Fruit fly (Drosophila melanogaster) whole organism, embryonic: Measurements from ENCODE around the gene Hand.
A peak's percentile ranks its signal among the peaks of the same experiment; 100 is the strongest.

Experiments
- ATbp ChIP-seq: fragments of 200-800 bp; sonication (Bioruptor generic); optimal IDR thresholded peaks from 2 replicates; lab custom pipeline; 2017; ENCODE audit warnings: missing biosample characterization, mild to moderate bottlenecking, missing genetic modification characterization, missing genetic modification reagents
- BEAF-32 ChIP-seq: fragments of 200-800 bp; sonication (Bioruptor generic); optimal IDR thresholded peaks from 3 replicates; lab custom pipeline; 2017; ENCODE audit warnings: missing biosample characterization, missing genetic modification characterization, mild to moderate bottlenecking, moderate library complexity, missing genetic modification reagents
- Blimp-1 ChIP-seq: fragments of 200-800 bp; sonication (Bioruptor generic); optimal IDR thresholded peaks from 3 replicates; lab custom pipeline; 2018; ENCODE audit warnings: missing biosample characterization, missing genetic modification characterization, mild to moderate bottlenecking, moderate library complexity, missing genetic modification reagents
- CG12659 ChIP-seq: fragments of 200-800 bp; sonication (Bioruptor generic); optimal IDR thresholded peaks from 3 replicates; lab custom pipeline; 2017; ENCODE audit warnings: mild to moderate bottlenecking, missing biosample characterization, missing genetic modification reagents, missing genetic modification characterization
- CG13287 ChIP-seq: fragments of 200-800 bp; sonication (Bioruptor generic); IDR thresholded peaks from 2 replicates; pipeline ENCODE4 v1.3.6; 2022; ENCODE audit warnings: missing biosample characterization, missing genetic modification characterization; ENCODE audit not compliant: partially characterized antibody
- CG14441 ChIP-seq: fragments of 200-800 bp; sonication (Bioruptor generic); IDR thresholded peaks from 2 replicates; pipeline ENCODE4 v1.3.6; 2022; ENCODE audit warnings: missing biosample characterization, missing genetic modification characterization
- CG14710 ChIP-seq: fragments of 200-800 bp; sonication (Bioruptor generic); optimal IDR thresholded peaks from 3 replicates; lab custom pipeline; 2019; ENCODE audit warnings: missing biosample characterization, mild to moderate bottlenecking, missing genetic modification characterization, moderate library complexity
- CG14860 ChIP-seq: fragments of 200-800 bp; sonication (Bioruptor generic); IDR thresholded peaks from 3 replicates; pipeline ENCODE4 v1.3.6; 2022; ENCODE audit warnings: missing biosample characterization, missing genetic modification characterization; ENCODE audit not compliant: partially characterized antibody
- CG15514 ChIP-seq: fragments of 200-800 bp; sonication (Bioruptor generic); optimal IDR thresholded peaks from 3 replicates; lab custom pipeline; 2017; ENCODE audit warnings: missing biosample characterization, missing genetic modification characterization, mild to moderate bottlenecking, moderate library complexity, missing genetic modification reagents
- CG1792 ChIP-seq: fragments of 200-800 bp; sonication (Bioruptor generic); optimal IDR thresholded peaks from 2 replicates; lab custom pipeline; 2016; ENCODE audit warnings: missing biosample characterization, missing genetic modification characterization
- CG1832 ChIP-seq: fragments of 200-800 bp; sonication (Bioruptor generic); optimal IDR thresholded peaks from 2 replicates; lab custom pipeline; 2017; ENCODE audit warnings: missing biosample characterization, mild to moderate bottlenecking, missing genetic modification characterization, inconsistent platforms
- CG18764 ChIP-seq: fragments of 200-800 bp; sonication (Bioruptor generic); optimal IDR thresholded peaks from 3 replicates; lab custom pipeline; 2016; ENCODE audit warnings: missing biosample characterization, missing genetic modification characterization
- CG2129 ChIP-seq: fragments of 200-800 bp; sonication (Bioruptor generic); IDR thresholded peaks from 2 replicates; pipeline ENCODE4 v1.3.6; 2022; ENCODE audit warnings: missing biosample characterization, missing genetic modification characterization; ENCODE audit not compliant: partially characterized antibody
- CG2202 ChIP-seq: fragments of 200-800 bp; sonication (Bioruptor generic); optimal IDR thresholded peaks from 2 replicates; lab custom pipeline; 2018; ENCODE audit warnings: missing biosample characterization, mild to moderate bottlenecking, missing genetic modification characterization
- CG3838 ChIP-seq: fragments of 200-800 bp; sonication (Bioruptor generic); optimal IDR thresholded peaks from 3 replicates; lab custom pipeline; 2016; ENCODE audit warnings: missing biosample characterization, missing genetic modification characterization
- CG42726 ChIP-seq: fragments of 200-800 bp; sonication (Bioruptor generic); IDR thresholded peaks from 2 replicates; pipeline ENCODE4 v1.3.6; 2022; ENCODE audit warnings: missing biosample characterization, missing genetic modification characterization; ENCODE audit not compliant: partially characterized antibody
- CG7839 ChIP-seq: fragments of 200-800 bp; sonication (Bioruptor generic); optimal IDR thresholded peaks from 3 replicates; lab custom pipeline; 2018; ENCODE audit warnings: missing biosample characterization, mild to moderate bottlenecking, missing genetic modification characterization, moderate library complexity
- CG7963 ChIP-seq: fragments of 200-800 bp; sonication (Bioruptor generic); IDR thresholded peaks from 3 replicates; pipeline ENCODE4 v1.3.6; 2022; ENCODE audit warnings: missing biosample characterization, missing genetic modification characterization; ENCODE audit not compliant: partially characterized antibody
- CG8290 ChIP-seq, 3 experiments: fragments of 200-800 bp; sonication (Bioruptor generic); optimal IDR thresholded peaks; 2 replicates each; lab custom pipeline; 2016 to 2019; ENCODE audit warnings: missing biosample characterization in 3 of 3, missing genetic modification characterization in 3 of 3, mild to moderate bottlenecking in 2 of 3, moderate library complexity in 1 of 3
- CHES-1-like ChIP-seq: fragments of 200-800 bp; sonication (Bioruptor generic); optimal IDR thresholded peaks from 2 replicates; lab custom pipeline; 2016; ENCODE audit warnings: missing biosample characterization, missing genetic modification characterization
- Camta ChIP-seq: fragments of 200-800 bp; sonication (Bioruptor generic); optimal IDR thresholded peaks from 2 replicates; lab custom pipeline; 2016; ENCODE audit warnings: missing biosample characterization, missing genetic modification characterization
- Dbx ChIP-seq: fragments of 200-800 bp; sonication (Bioruptor generic); IDR thresholded peaks from 3 replicates; pipeline ENCODE4 v1.3.6; 2022; ENCODE audit warnings: missing biosample characterization, missing genetic modification characterization
- Doc3 ChIP-seq: fragments of 200-800 bp; sonication (Bioruptor generic); IDR thresholded peaks from 3 replicates; pipeline ENCODE4 v1.3.6; 2022; ENCODE audit warnings: missing biosample characterization, missing genetic modification characterization; ENCODE audit not compliant: partially characterized antibody
- Dp ChIP-seq: fragments of 200-800 bp; sonication (Bioruptor generic); optimal IDR thresholded peaks from 2 replicates; lab custom pipeline; 2018; ENCODE audit warnings: missing biosample characterization, mild to moderate bottlenecking, missing genetic modification characterization, moderate library complexity
- Dref ChIP-seq: fragments of 200-800 bp; sonication (Bioruptor generic); IDR thresholded peaks from 2 replicates; pipeline ENCODE4 v1.3.6; 2022; ENCODE audit warnings: missing biosample characterization, missing genetic modification characterization
- Ets97D ChIP-seq: fragments of 200-800 bp; sonication (Bioruptor generic); optimal IDR thresholded peaks from 3 replicates; lab custom pipeline; 2016; ENCODE audit warnings: missing biosample characterization, missing genetic modification characterization
- HLH4C ChIP-seq: fragments of 200-800 bp; sonication (Bioruptor generic); IDR thresholded peaks from 3 replicates; pipeline ENCODE4 v1.3.6; 2022; ENCODE audit warnings: missing biosample characterization, missing genetic modification characterization; ENCODE audit not compliant: partially characterized antibody
- Jarid2 ChIP-seq: fragments of 200-800 bp; sonication (Bioruptor generic); optimal IDR thresholded peaks from 3 replicates; lab custom pipeline; 2017; ENCODE audit warnings: mild to moderate bottlenecking, missing biosample characterization, missing genetic modification reagents, missing genetic modification characterization
- Rfx ChIP-seq: fragments of 200-800 bp; sonication (Bioruptor generic); IDR thresholded peaks from 2 replicates; pipeline ENCODE4 v1.3.6; 2022; ENCODE audit warnings: missing biosample characterization, missing genetic modification characterization
- Xrp1 ChIP-seq: fragments of 200-800 bp; sonication (Bioruptor generic); IDR thresholded peaks from 2 replicates; pipeline ENCODE4 v1.3.6; 2022; ENCODE audit warnings: missing biosample characterization, missing genetic modification characterization
- amos ChIP-seq: fragments of 200-800 bp; sonication (Bioruptor generic); IDR thresholded peaks from 2 replicates; pipeline ENCODE4 v1.3.6; 2022; ENCODE audit warnings: missing biosample characterization, missing genetic modification characterization; ENCODE audit not compliant: partially characterized antibody
- cato ChIP-seq: fragments of 200-800 bp; sonication (Bioruptor generic); optimal IDR thresholded peaks from 2 replicates; lab custom pipeline; 2016; ENCODE audit warnings: missing biosample characterization, missing genetic modification characterization, borderline replicate concordance
- chinmo ChIP-seq: fragments of 200-800 bp; sonication (Bioruptor generic); IDR thresholded peaks from 4 replicates; pipeline ENCODE4 v1.3.6; 2022; ENCODE audit warnings: missing biosample characterization, missing genetic modification characterization; ENCODE audit not compliant: partially characterized antibody
- dysf ChIP-seq: fragments of 200-800 bp; sonication (Bioruptor generic); IDR thresholded peaks from 3 replicates; pipeline ENCODE4 v1.3.6; 2022; ENCODE audit warnings: missing biosample characterization, missing genetic modification characterization
- hbn ChIP-seq: fragments of 200-800 bp; sonication (Bioruptor generic); IDR thresholded peaks from 2 replicates; pipeline ENCODE4 v1.3.6; 2022; ENCODE audit warnings: missing biosample characterization, missing genetic modification characterization; ENCODE audit not compliant: partially characterized antibody
- mam ChIP-seq: fragments of 200-800 bp; sonication (Bioruptor generic); optimal IDR thresholded peaks from 3 replicates; lab custom pipeline; 2016; ENCODE audit warnings: missing biosample characterization, missing genetic modification characterization
- mld ChIP-seq: fragments of 200-800 bp; sonication (Bioruptor generic); IDR thresholded peaks from 3 replicates; pipeline ENCODE4 v1.3.6; 2022; ENCODE audit warnings: missing biosample characterization, missing genetic modification characterization; ENCODE audit not compliant: partially characterized antibody
- nerfin-2 ChIP-seq: fragments of 200-800 bp; sonication (Bioruptor generic); IDR thresholded peaks from 2 replicates; pipeline ENCODE4 v1.3.6; 2022; ENCODE audit warnings: missing biosample characterization, missing genetic modification characterization; ENCODE audit not compliant: partially characterized antibody
- phol ChIP-seq: fragments of 200-800 bp; sonication (Bioruptor generic); optimal IDR thresholded peaks from 3 replicates; lab custom pipeline; 2018; ENCODE audit warnings: missing biosample characterization, mild to moderate bottlenecking, missing genetic modification characterization, moderate library complexity
- row ChIP-seq: fragments of 200-800 bp; sonication (Bioruptor generic); IDR thresholded peaks from 3 replicates; pipeline ENCODE4 v1.3.6; 2022; ENCODE audit warnings: missing biosample characterization, missing genetic modification characterization
- sim ChIP-seq: fragments of 200-800 bp; sonication (Bioruptor generic); IDR thresholded peaks from 2 replicates; pipeline ENCODE4 v1.3.6; 2022; ENCODE audit warnings: missing biosample characterization, missing genetic modification characterization
- slbo ChIP-seq: fragments of 200-800 bp; sonication (Bioruptor generic); IDR thresholded peaks from 2 replicates; pipeline ENCODE4 v1.3.6; 2022; ENCODE audit warnings: missing biosample characterization, missing genetic modification characterization
- slp2 ChIP-seq: fragments of 200-800 bp; sonication (Bioruptor generic); optimal IDR thresholded peaks from 2 replicates; lab custom pipeline; 2016; ENCODE audit warnings: missing biosample characterization, missing genetic modification characterization
- tll ChIP-seq, 2 experiments: fragments of 200-800 bp in 1 of 2; fragments of >200 bp in 1 of 2; sonication (Bioruptor generic) in 1 of 2; optimal IDR thresholded peaks; 2 replicates each; lab custom pipeline; 2017 to 2019; ENCODE audit warnings: missing biosample characterization in 2 of 2, missing genetic modification characterization in 2 of 2, mild to moderate bottlenecking in 1 of 2, moderate library complexity in 1 of 2
- trem ChIP-seq: fragments of 200-800 bp; optimal IDR thresholded peaks from 3 replicates; lab custom pipeline; 2019; ENCODE audit warnings: missing biosample characterization, mild to moderate bottlenecking, missing genetic modification characterization, moderate library complexity
- unc-4 ChIP-seq: fragments of 200-800 bp; sonication (Bioruptor generic); IDR thresholded peaks from 2 replicates; pipeline ENCODE4 v1.3.6; 2022; ENCODE audit warnings: missing biosample characterization, missing genetic modification characterization; ENCODE audit not compliant: partially characterized antibody
- zf30C ChIP-seq: fragments of 200-800 bp; sonication (Bioruptor generic); optimal IDR thresholded peaks from 3 replicates; lab custom pipeline; 2018; ENCODE audit warnings: missing biosample characterization, mild to moderate bottlenecking, missing genetic modification characterization

The Hand gene

dm6 chr2L:10278658-10279057, 16.5 kb downstream of the Hand start, which contains the start of gene Utx (continued):
- TF ChIP-seq CG2202 (no peak), cato (GFP tag; lab: Kevin White, UChicago) (no peak), ATbp (GFP tag; lab: Kevin White, UChicago) (no peak), amos (GFP tag; lab: Robert Waterston, UW) (peak; percentile 91), unc-4 (peak; percentile 75), Dbx (peak; percentile 23; the same call in 1 of the 3 replicates), mam (GFP tag; lab: Kevin White, UChicago) (peak; percentile 4), Dref (GFP tag; lab: Robert Waterston, UW) (peak; percentile 80), CG12659 (GFP tag; lab: Kevin White, UChicago) (peak; percentile 45), CG15514 (GFP tag; lab: Kevin White, UChicago) (peak; percentile 67), CG1792 (no peak), Jarid2 (GFP tag; lab: Kevin White, UChicago) (no peak), mld (GFP tag; lab: Robert Waterston, UW) (peak; percentile 66; the same call in 1 of the 3 replicates), CG7839 (tag; lab: Kevin White, UChicago) (no peak), Blimp-1 (GFP tag; lab: Kevin White, UChicago) (no peak), hbn (GFP tag; lab: Robert Waterston, UW) (peak; percentile 72), dysf (GFP tag; lab: Robert Waterston, UW) (no peak), CG1832 (GFP tag; lab: Kevin White, UChicago) (no peak), CG14441 (GFP tag; lab: Robert Waterston, UW) (no peak), CG2129 (peak; percentile 39; the same call in 1 of the 2 replicates), Xrp1 (GFP tag; lab: Robert Waterston, UW) (no peak), CG7963 (peak; percentile 51; the same call in 1 of the 3 replicates), trem (tag; lab: Kevin White, UChicago) (peak; percentile 49), Rfx (GFP tag; lab: Robert Waterston, UW) (peak; percentile 39; the same call in 1 of the 2 replicates), CG3838 (no peak), tll (GFP tag; optimal IDR thresholded peaks at IDR 0.05; lab: Kevin White, UChicago) (no peak), CG14860 (GFP tag; lab: Robert Waterston, UW) (peak; percentile 75), BEAF-32 (GFP tag; lab: Kevin White, UChicago) (peak; percentile 88), CG13287 (GFP tag; lab: Robert Waterston, UW) (peak; percentile 84), Doc3 (GFP tag; lab: Robert Waterston, UW) (peak; percentile 79), slp2 (GFP tag; lab: Kevin White, UChicago) (no peak), CG14710 (tag; lab: Kevin White, UChicago) (peak; percentile 56), CHES-1-like (GFP tag; lab: Kevin White, UChicago) (no peak), sim (no peak), slbo (GFP tag; lab: Robert Waterston, UW) (peak; percentile 57; the same call in 1 of the 2 replicates), Dp (GFP tag; lab: Kevin White, UChicago) (peak; percentile 45), phol (tag; lab: Kevin White, UChicago) (peak; percentile 29), zf30C (GFP tag; lab: Kevin White, UChicago) (no peak), CG42726 (peak; percentile 91), nerfin-2 (GFP tag; lab: Robert Waterston, UW) (peak; percentile 48; the same call in 1 of the 2 replicates), chinmo (GFP tag; lab: Robert Waterston, UW) (0 out of 4 replicates have a peak, but pooled peaks have one; percentile 49), Ets97D (GFP tag; lab: Kevin White, UChicago) (peak; percentile 50), HLH4C (peak; percentile 78), CG18764 (GFP tag; lab: Kevin White, UChicago) (no peak), row (GFP tag; lab: Robert Waterston, UW) (peak; percentile 87), CG8290 (GFP tag; optimal IDR thresholded peaks at IDR 0.05; lab: Kevin White, UChicago) (peak; percentile 5), CG8290 (tag; optimal IDR thresholded peaks at IDR 0.05; lab: Kevin White, UChicago) (no peak), Camta (GFP tag; lab: Kevin White, UChicago) (no peak)
